Worm (Caenorhabditis elegans): ENCODE data around the gene clpf-1.

- no peak for TF ChIP-seq ztf-29 (GFP tag; IDR thresholded peaks at IDR 0.05)
- no peak for TF ChIP-seq ztf-23 (GFP tag; IDR thresholded peaks at IDR 0.05)
- no peak for TF ChIP-seq tab-1 (GFP tag; IDR thresholded peaks at IDR 0.05)
- no peak for TF ChIP-seq ref-1 (GFP tag; conservative IDR thresholded peaks at IDR 0.05)
- TF ChIP-seq med-1 (GFP tag; optimal IDR thresholded peaks at IDR 0.05; ENCODE audit: insufficient read depth): no peak
- TF ChIP-seq T22C8.4 (GFP tag; IDR thresholded peaks at IDR 0.05): peak; percentile 68; the same call in 1 of the 2 replicates
- no peak for TF ChIP-seq klf-2 (GFP tag; conservative IDR thresholded peaks at IDR 0.05)
- TF ChIP-seq flt-1 (GFP tag; IDR thresholded peaks at IDR 0.05): no peak
Observed at ce11 chrIII:3405535-3405934, 8.0 kb downstream of the clpf-1 start, which contains the start of gene golg-4.

Measured in whole organism, midembryonic.